Fruit fly (Drosophila melanogaster) whole organism, pupa: ENCODE results near the gene Coq2.
A peak's percentile ranks its signal among the peaks of the same experiment; 100 is the strongest.

Source experiments
- CG10348 ChIP-seq: fragments of 200-800 bp; sonication (Bioruptor generic); IDR thresholded peaks from 2 replicates; pipeline ENCODE4 v1.3.6; 2022; ENCODE audit warnings: missing biosample characterization, missing genetic modification characterization
- CG12605 ChIP-seq: fragments of 200-800 bp; sonication (Bioruptor generic); IDR thresholded peaks from 2 replicates; pipeline ENCODE4 v1.3.6; 2022; ENCODE audit warnings: missing biosample characterization, missing genetic modification characterization
- CG13204 ChIP-seq: fragments of 200-800 bp; sonication (Bioruptor generic); optimal IDR thresholded peaks from 2 replicates; lab custom pipeline; 2018; ENCODE audit warnings: missing biosample characterization, mild to moderate bottlenecking, missing genetic modification characterization, moderate library complexity
- CG14655 ChIP-seq: fragments of 200-800 bp; sonication (Bioruptor generic); optimal IDR thresholded peaks from 3 replicates; lab custom pipeline; 2017; ENCODE audit warnings: mild to moderate bottlenecking, missing biosample characterization, missing genetic modification reagents, missing genetic modification characterization
- CG15710 ChIP-seq: fragments of 200-800 bp; sonication (Bioruptor generic); optimal IDR thresholded peaks from 2 replicates; lab custom pipeline; 2018; ENCODE audit warnings: missing biosample characterization, mild to moderate bottlenecking, missing genetic modification characterization, moderate library complexity
- CG17806 ChIP-seq: fragments of 200-800 bp; sonication (Bioruptor generic); optimal IDR thresholded peaks from 2 replicates; lab custom pipeline; 2018; ENCODE audit warnings: missing biosample characterization, mild to moderate bottlenecking, missing genetic modification characterization, moderate library complexity
- CG32121 ChIP-seq: fragments of 200-800 bp; sonication (Bioruptor generic); IDR thresholded peaks from 2 replicates; pipeline ENCODE4 v1.3.6; 2022; ENCODE audit warnings: missing biosample characterization, missing genetic modification characterization
- CG34367 ChIP-seq: fragments of 200-800 bp; sonication (Bioruptor generic); optimal IDR thresholded peaks from 2 replicates; lab custom pipeline; 2018; ENCODE audit warnings: missing biosample characterization, mild to moderate bottlenecking, missing genetic modification characterization
- CG4496 ChIP-seq: fragments of 200-800 bp; sonication (Bioruptor generic); IDR thresholded peaks from 3 replicates; pipeline ENCODE4 v1.3.6; 2022; ENCODE audit warnings: missing biosample characterization, missing genetic modification characterization
- CG8159 ChIP-seq: fragments of 200-800 bp; sonication (Bioruptor generic); optimal IDR thresholded peaks from 3 replicates; lab custom pipeline; 2018; ENCODE audit warnings: missing biosample characterization, mild to moderate bottlenecking, missing genetic modification characterization, moderate library complexity
- CG8301 ChIP-seq: fragments of 200-800 bp; sonication (Bioruptor generic); optimal IDR thresholded peaks from 2 replicates; lab custom pipeline; 2018; ENCODE audit warnings: missing biosample characterization, mild to moderate bottlenecking, missing genetic modification characterization
- CG9948 ChIP-seq: fragments of 200-800 bp; sonication (Bioruptor generic); optimal IDR thresholded peaks from 2 replicates; lab custom pipeline; 2018; ENCODE audit warnings: missing biosample characterization, mild to moderate bottlenecking, missing genetic modification characterization, moderate library complexity
- D1 ChIP-seq: fragments of 200-800 bp; sonication (Bioruptor generic); optimal IDR thresholded peaks from 2 replicates; lab custom pipeline; 2018; ENCODE audit warnings: missing biosample characterization, mild to moderate bottlenecking, missing genetic modification characterization, moderate library complexity
- EcR ChIP-seq: fragments of 200-800 bp; sonication (Bioruptor generic); optimal IDR thresholded peaks from 3 replicates; lab custom pipeline; 2019; ENCODE audit warnings: missing biosample characterization, missing genetic modification characterization, mild to moderate bottlenecking, moderate library complexity, missing genetic modification reagents
- Ets98B ChIP-seq: fragments of 200-800 bp; sonication (Bioruptor generic); IDR thresholded peaks from 2 replicates; pipeline ENCODE4 v1.3.6; 2022; ENCODE audit warnings: missing biosample characterization, missing genetic modification characterization
- Pif1A ChIP-seq: fragments of 200-800 bp; sonication (Bioruptor generic); optimal IDR thresholded peaks from 3 replicates; lab custom pipeline; 2016; ENCODE audit warnings: missing biosample characterization, missing genetic modification characterization
- Pif1B ChIP-seq: fragments of 200-800 bp; sonication (Bioruptor generic); optimal IDR thresholded peaks from 3 replicates; lab custom pipeline; 2016; ENCODE audit warnings: missing biosample characterization, missing genetic modification characterization
- Snoo ChIP-seq: fragments of 200-800 bp; sonication (Bioruptor generic); optimal IDR thresholded peaks from 3 replicates; lab custom pipeline; 2017; ENCODE audit warnings: missing biosample characterization, mild to moderate bottlenecking, missing genetic modification characterization, inconsistent platforms
- fd96Ca ChIP-seq: fragments of 200-800 bp; sonication (Bioruptor generic); IDR thresholded peaks from 3 replicates; pipeline ENCODE4 v1.3.6; 2022; ENCODE audit warnings: missing biosample characterization, missing genetic modification characterization
- gl ChIP-seq: fragments of 200-800 bp; sonication (Bioruptor generic); optimal IDR thresholded peaks from 2 replicates; lab custom pipeline; 2018; ENCODE audit warnings: missing biosample characterization, mild to moderate bottlenecking, missing genetic modification characterization
- rn ChIP-seq: fragments of 200-800 bp; sonication (Bioruptor generic); IDR thresholded peaks from 2 replicates; pipeline ENCODE4 v1.3.6; 2022; ENCODE audit warnings: missing biosample characterization, missing genetic modification characterization

Coq2 gene

DNA sequence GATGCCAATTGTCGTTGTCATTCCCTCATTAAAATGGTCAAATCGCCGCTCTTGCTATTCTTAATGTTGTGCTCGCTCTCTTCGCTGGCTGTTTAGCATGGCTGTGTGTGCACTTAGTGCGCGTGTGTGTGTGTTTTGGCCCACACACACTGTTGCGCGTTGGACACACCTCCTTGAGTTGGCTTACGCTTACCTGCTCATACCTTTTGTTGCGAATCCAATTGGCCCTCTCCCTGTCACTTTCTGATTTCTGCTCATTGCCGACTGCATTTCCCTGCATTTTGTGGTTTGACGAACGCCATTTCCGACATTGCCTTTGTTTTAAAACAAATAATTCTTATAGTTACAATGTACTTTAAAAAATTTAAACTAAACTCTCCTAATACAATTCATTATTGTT, 18.6 kb upstream of the Coq2 start:
- no peak for TF ChIP-seq gl (tag; lab: Kevin White, UChicago)
- TF ChIP-seq fd96Ca (GFP tag; lab: Robert Waterston, UW), result 0 out of 3 replicates have a peak, but pooled peaks have one; percentile 28
- TF ChIP-seq, all 21 proteins: peak for 1

DNA sequence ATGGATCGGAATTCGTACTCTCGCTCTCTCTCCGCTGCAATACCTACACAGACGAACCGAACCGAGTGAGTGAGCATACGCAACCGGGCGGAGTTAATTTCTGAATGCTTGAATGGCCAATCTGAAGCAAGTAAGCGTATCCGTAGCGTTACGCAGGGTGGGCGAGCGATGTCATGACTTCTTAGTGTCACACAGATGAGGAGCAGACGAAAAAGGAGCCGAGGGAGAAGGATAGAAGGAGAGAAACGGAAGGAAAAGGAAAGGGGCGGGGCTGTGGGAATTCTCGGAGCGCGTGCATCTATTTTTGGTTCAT, 18.1 kb upstream of the Coq2 start:
- no peak for TF ChIP-seq rn (GFP tag; lab: Robert Waterston, UW)
- no peak for TF ChIP-seq CG12605 (GFP tag; lab: Robert Waterston, UW)
- TF ChIP-seq fd96Ca (GFP tag; lab: Robert Waterston, UW), result no peak
- no peak for TF ChIP-seq Ets98B (GFP tag; lab: Robert Waterston, UW)
- TF ChIP-seq EcR (GFP tag; lab: Kevin White, UChicago), result no peak
- no peak for TF ChIP-seq D1 (tag; lab: Kevin White, UChicago)
- no peak for TF ChIP-seq CG8301 (tag; lab: Kevin White, UChicago)
- TF ChIP-seq Pif1B (GFP tag; lab: Kevin White, UChicago), result no peak
- no peak for TF ChIP-seq CG32121 (GFP tag; lab: Robert Waterston, UW)

DNA sequence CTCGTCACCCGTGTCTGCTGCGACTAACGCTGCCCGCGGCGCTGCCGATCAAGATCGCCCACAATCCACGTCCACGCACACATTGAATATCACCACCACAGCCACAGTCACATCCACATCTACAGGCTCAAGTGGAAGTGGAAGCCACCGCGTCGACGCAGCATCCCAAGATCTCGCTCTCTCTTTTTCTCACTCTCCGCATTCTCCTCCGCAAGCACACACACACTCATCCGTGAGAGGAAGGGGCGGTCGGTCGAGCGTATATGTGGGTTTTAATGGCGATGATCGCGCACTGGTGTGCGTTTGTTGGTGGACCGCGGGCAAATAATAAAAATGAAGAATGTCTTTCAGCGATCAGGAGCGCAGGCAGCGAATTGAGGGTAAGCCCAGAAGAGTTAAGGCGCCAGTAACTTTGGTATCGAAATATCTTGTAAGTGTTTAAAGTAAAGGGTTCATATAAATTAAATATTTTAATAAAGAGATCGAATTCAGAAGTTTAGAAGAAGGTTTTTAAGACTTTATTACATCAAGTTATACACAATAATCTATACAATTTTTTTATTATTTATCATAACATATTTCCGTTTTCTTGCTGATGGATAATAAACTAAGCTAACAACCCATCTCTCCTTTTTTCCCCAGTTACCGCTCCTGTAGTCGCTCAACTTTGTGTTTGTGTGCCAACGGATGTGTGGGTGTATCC, 17.6 kb upstream of the Coq2 start, which contains the start of gene Poxm:
TSS of gene Poxm (minus strand) at position 25 of the 703 bp plus-strand sequence.
- TF ChIP-seq EcR (GFP tag; lab: Kevin White, UChicago) (no peak), CG9948 (tag; lab: Kevin White, UChicago) (peak; percentile 95), Snoo (tag; lab: Kevin White, UChicago) (peak; percentile 95), CG32121 (GFP tag; lab: Robert Waterston, UW) (peak; percentile 93), D1 (tag; lab: Kevin White, UChicago) (peak; percentile 93), fd96Ca (GFP tag; lab: Robert Waterston, UW) (peak; percentile 91), CG14655 (GFP tag; lab: Kevin White, UChicago) (peak; percentile 99), CG15710 (tag; lab: Kevin White, UChicago) (peak; percentile 97), CG17806 (tag; lab: Kevin White, UChicago) (peak; percentile 94), CG12605 (GFP tag; lab: Robert Waterston, UW) (peak; percentile 74), CG34367 (tag; lab: Kevin White, UChicago) (peak; percentile 90), CG10348 (GFP tag; lab: Robert Waterston, UW) (peak; percentile 90), rn (GFP tag; lab: Robert Waterston, UW) (peak; percentile 87), Ets98B (GFP tag; lab: Robert Waterston, UW) (peak; percentile 86), Pif1A (GFP tag; lab: Kevin White, UChicago) (peak; percentile 89), CG8159 (peak; percentile 98), CG13204 (GFP tag; lab: Kevin White, UChicago) (peak; percentile 74), Pif1B (GFP tag; lab: Kevin White, UChicago) (peak; percentile 91), CG8301 (tag; lab: Kevin White, UChicago) (peak; percentile 96), CG4496 (GFP tag; lab: Robert Waterston, UW) (peak; percentile 90), gl (tag; lab: Kevin White, UChicago) (peak; percentile 76)

DNA sequence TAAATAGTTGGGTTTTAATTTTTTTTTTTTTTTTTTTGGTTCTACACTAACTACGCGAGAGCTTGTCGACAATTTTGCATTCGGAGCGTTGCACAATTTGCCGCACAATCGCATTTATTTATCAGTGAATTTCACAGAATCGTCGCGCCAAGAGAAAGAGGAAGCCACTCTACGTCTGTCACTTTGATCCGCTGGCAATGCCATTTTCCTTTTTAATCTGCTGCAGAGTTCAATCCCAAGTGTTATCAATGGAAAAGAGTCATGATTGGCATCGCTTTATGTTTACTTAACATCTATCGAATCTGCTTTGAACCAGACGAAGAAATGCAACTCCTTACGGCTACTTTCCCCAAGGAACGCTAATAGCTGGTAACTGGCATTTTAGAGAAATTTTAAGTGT, 13.3 kb upstream of the Coq2 start:
- TF ChIP-seq CG4496 (GFP tag; lab: Robert Waterston, UW) (no peak), EcR (GFP tag; lab: Kevin White, UChicago) (peak; percentile 16), CG15710 (tag; lab: Kevin White, UChicago) (no peak)
- TF ChIP-seq, all 21 proteins: peak for 1

DNA sequence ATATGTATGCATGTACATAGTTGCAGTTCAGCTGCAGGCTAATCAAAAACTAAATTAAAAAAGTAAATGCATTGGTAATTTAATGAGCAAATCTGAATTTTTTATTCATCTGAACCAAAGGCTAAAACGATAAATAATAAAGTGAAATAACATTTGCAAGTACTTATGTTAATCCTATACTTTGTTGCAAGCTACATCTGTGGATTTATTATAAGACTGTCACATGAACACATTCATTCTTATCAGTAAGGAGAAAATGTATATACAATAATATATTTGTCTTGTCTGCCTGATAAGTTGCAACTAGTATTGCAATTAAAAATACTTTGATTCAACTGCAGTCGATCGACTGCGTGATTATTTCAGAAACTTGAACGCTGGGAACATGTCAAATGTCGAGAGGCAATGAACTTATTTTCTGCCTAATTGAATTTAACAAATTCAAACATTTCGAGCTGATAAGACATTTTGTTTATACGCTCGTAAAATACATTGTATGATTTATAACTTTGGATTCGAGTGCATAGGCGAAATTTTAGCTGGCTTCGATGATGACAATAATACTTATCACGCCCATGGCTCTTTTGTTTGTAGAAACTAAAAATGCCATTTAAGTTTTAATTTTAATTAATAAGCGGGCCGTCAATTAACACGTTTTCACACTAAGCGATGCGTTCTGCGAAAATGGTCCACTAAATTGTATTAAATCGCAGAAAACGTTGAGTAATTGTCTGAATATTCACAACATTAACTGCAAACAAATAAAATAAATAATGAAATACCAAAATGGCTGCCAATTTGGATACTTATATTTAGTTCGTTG, 11.8 kb upstream of the Coq2 start:
- no peak for TF ChIP-seq CG10348 (GFP tag; lab: Robert Waterston, UW)
- no peak for TF ChIP-seq Ets98B (GFP tag; lab: Robert Waterston, UW)
- no peak for TF ChIP-seq CG9948 (tag; lab: Kevin White, UChicago)
- TF ChIP-seq, all 21 proteins: peak for 0

DNA sequence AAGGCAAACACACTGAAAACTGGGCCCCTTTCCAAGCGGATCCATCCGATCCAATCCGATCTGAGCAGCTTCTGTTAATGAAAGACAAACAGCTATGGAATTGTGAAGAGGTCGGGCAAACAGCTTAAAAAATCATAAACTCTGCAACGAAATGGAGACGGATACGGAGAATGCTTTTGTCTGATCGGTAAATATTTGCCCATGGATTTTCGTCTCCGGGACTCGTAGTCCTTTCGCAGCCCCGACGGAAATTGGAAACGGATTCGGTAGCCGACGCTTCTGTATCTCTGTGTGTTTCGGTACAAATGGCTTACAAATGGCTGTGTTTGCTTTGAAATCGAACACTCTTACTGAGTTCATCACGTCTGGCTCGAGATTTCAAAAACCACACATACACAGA, 10.5 kb upstream of the Coq2 start:
- no peak for TF ChIP-seq fd96Ca (GFP tag; lab: Robert Waterston, UW)
- no peak for TF ChIP-seq Ets98B (GFP tag; lab: Robert Waterston, UW)
- no peak for TF ChIP-seq CG10348 (GFP tag; lab: Robert Waterston, UW)
- TF ChIP-seq D1 (tag; lab: Kevin White, UChicago), result no peak
